Worm (Caenorhabditis elegans) whole organism, mixed stage, embryonic: ENCODE measurements around the gene Y54F10AM.6.

Source experiments
- ceh-43 ChIP-seq: fragments of 200-800 bp; sonication (Bioruptor generic); optimal IDR thresholded peaks from 2 replicates; lab custom pipeline; 2018; ENCODE audit warnings: mild to moderate bottlenecking, missing genetic modification characterization, moderate library complexity, missing compliant biosample characterization
- ceh-83 ChIP-seq: fragments of 200-800 bp; sonication (Bioruptor generic); optimal IDR thresholded peaks from 2 replicates; lab custom pipeline; 2018; ENCODE audit warnings: mild to moderate bottlenecking, missing genetic modification characterization, missing compliant biosample characterization
- ces-1 ChIP-seq: fragments of 150-350 bp; optimal IDR thresholded peaks from 2 replicates; lab custom pipeline; 2014; ENCODE audit warnings: missing biosample characterization, missing genetic modification reagents, missing genetic modification characterization
- elt-3 ChIP-seq: fragments of 150-350 bp; optimal IDR thresholded peaks from 2 replicates; lab custom pipeline; 2014; ENCODE audit warnings: missing biosample characterization, missing genetic modification characterization
- flh-1 ChIP-seq: fragments of 200-800 bp; sonication (Bioruptor generic); optimal IDR thresholded peaks from 2 replicates; lab custom pipeline; 2018; ENCODE audit warnings: mild to moderate bottlenecking, missing genetic modification characterization, moderate library complexity, missing compliant biosample characterization
- hlh-1 ChIP-seq: fragments of 150-350 bp; optimal IDR thresholded peaks from 2 replicates; lab custom pipeline; 2014; ENCODE audit warnings: missing biosample characterization, missing genetic modification reagents, missing genetic modification characterization
- lin-13 ChIP-seq: fragments of 150-350 bp; optimal IDR thresholded peaks from 2 replicates; lab custom pipeline; 2014; ENCODE audit warnings: missing biosample characterization, missing genetic modification characterization
- mep-1 ChIP-seq: fragments of 150-350 bp; optimal IDR thresholded peaks from 2 replicates; lab custom pipeline; 2017; ENCODE audit warnings: missing biosample characterization, missing genetic modification reagents, missing genetic modification characterization, inconsistent platforms
- nhr-2 ChIP-seq: fragments of 150-350 bp; optimal IDR thresholded peaks from 2 replicates; lab custom pipeline; 2014; ENCODE audit warnings: missing biosample characterization, missing genetic modification characterization
- nhr-28 ChIP-seq: fragments of 150-350 bp; optimal IDR thresholded peaks from 2 replicates; lab custom pipeline; 2014; ENCODE audit warnings: missing biosample characterization, missing genetic modification characterization
- nhr-76 ChIP-seq: sonication (generic microtip); optimal IDR thresholded peaks from 2 replicates; lab custom pipeline; 2017; ENCODE audit warnings: missing biosample characterization, missing genetic modification characterization
- pha-4 ChIP-seq: fragments of 150-350 bp; optimal IDR thresholded peaks from 2 replicates; lab custom pipeline; 2018; ENCODE audit warnings: missing biosample characterization, missing genetic modification reagents, missing genetic modification characterization
- snpc-4 ChIP-seq: fragments of 150-350 bp; optimal IDR thresholded peaks from 2 replicates; lab custom pipeline; 2014; ENCODE audit warnings: missing biosample characterization, missing genetic modification characterization

- TF ChIP-seq ceh-83 (GFP tag; lab: Kevin White, UChicago) (no peak), elt-3 (tag; lab: Kevin White, UChicago) (no peak), pha-4 (no peak), hlh-1 (tag; lab: Kevin White, UChicago) (no peak), ces-1 (no peak), ceh-43 (GFP tag; lab: Kevin White, UChicago) (no peak), nhr-76 (tag; lab: Kevin White, UChicago) (no peak), flh-1 (GFP tag; lab: Kevin White, UChicago) (no peak), nhr-2 (tag; lab: Kevin White, UChicago) (no peak), lin-13 (no peak), nhr-28 (no peak), snpc-4 (tag; lab: Kevin White, UChicago) (no peak), mep-1 (tag; lab: Kevin White, UChicago) (no peak)
Measured at ce11 chrIII:2506463-2506862, 2.2 kb upstream of the Y54F10AM.6 start.
